Fruit fly (Drosophila melanogaster) whole organism, embryonic: ENCODE measurements around the gene CG32812.

Experiments used
- Aef1 ChIP-seq: fragments of 200-800 bp; sonication (Bioruptor generic); IDR thresholded peaks from 3 replicates; pipeline ENCODE4 v1.3.6; 2022; ENCODE audit warnings: missing biosample characterization, missing genetic modification characterization
- Antp ChIP-seq: fragments of 200-800 bp; sonication (Bioruptor generic); optimal IDR thresholded peaks from 3 replicates; lab custom pipeline; 2016; ENCODE audit warnings: missing biosample characterization, missing genetic modification characterization
- Atf3 ChIP-seq: fragments of 200-800 bp; sonication (Bioruptor generic); optimal IDR thresholded peaks from 3 replicates; lab custom pipeline; 2016; ENCODE audit warnings: missing biosample characterization, missing genetic modification characterization
- Bdp1 ChIP-seq: fragments of 200-800 bp; sonication (Bioruptor generic); optimal IDR thresholded peaks from 3 replicates; lab custom pipeline; 2016; ENCODE audit warnings: missing biosample characterization, missing genetic modification characterization
- BtbVII ChIP-seq: fragments of 200-800 bp; sonication (Bioruptor generic); optimal IDR thresholded peaks from 3 replicates; lab custom pipeline; 2017; ENCODE audit warnings: missing biosample characterization, mild to moderate bottlenecking, missing genetic modification characterization
- CG10543 ChIP-seq: fragments of 200-800 bp; sonication (Bioruptor generic); optimal IDR thresholded peaks from 3 replicates; lab custom pipeline; 2017; ENCODE audit warnings: missing biosample characterization, mild to moderate bottlenecking, missing genetic modification characterization, moderate library complexity
- CG10565 ChIP-seq: fragments of 200-800 bp; sonication (Bioruptor generic); optimal IDR thresholded peaks from 3 replicates; lab custom pipeline; 2016; ENCODE audit warnings: missing biosample characterization, mild to moderate bottlenecking, missing genetic modification characterization
- CG11504 ChIP-seq: fragments of 200-800 bp; sonication (Bioruptor generic); optimal IDR thresholded peaks from 3 replicates; lab custom pipeline; 2019; ENCODE audit warnings: missing biosample characterization, mild to moderate bottlenecking, missing genetic modification characterization, moderate library complexity
- CG11723 ChIP-seq: fragments of 200-800 bp; sonication (Bioruptor generic); optimal IDR thresholded peaks from 2 replicates; lab custom pipeline; 2017; ENCODE audit warnings: missing biosample characterization, mild to moderate bottlenecking, missing genetic modification characterization
- CG15269 ChIP-seq: fragments of 200-800 bp; sonication (Bioruptor generic); optimal IDR thresholded peaks from 2 replicates; lab custom pipeline; 2018; ENCODE audit warnings: missing biosample characterization, mild to moderate bottlenecking, missing genetic modification characterization, moderate library complexity
- CG18599 ChIP-seq: fragments of 200-800 bp; sonication (Bioruptor generic); optimal IDR thresholded peaks from 3 replicates; lab custom pipeline; 2017; ENCODE audit warnings: missing biosample characterization, missing genetic modification characterization, mild to moderate bottlenecking, moderate library complexity, missing genetic modification reagents
- CG2116 ChIP-seq: fragments of 200-800 bp; sonication (Bioruptor generic); optimal IDR thresholded peaks from 3 replicates; lab custom pipeline; 2018; ENCODE audit warnings: missing biosample characterization, mild to moderate bottlenecking, missing genetic modification characterization
- CG2129 ChIP-seq: fragments of 200-800 bp; sonication (Bioruptor generic); IDR thresholded peaks from 2 replicates; pipeline ENCODE4 v1.3.6; 2022; ENCODE audit warnings: missing biosample characterization, missing genetic modification characterization; ENCODE audit not compliant: partially characterized antibody
- CG2199 ChIP-seq: fragments of 200-800 bp; sonication (Bioruptor generic); IDR thresholded peaks from 3 replicates; pipeline ENCODE4 v1.3.6; 2022; ENCODE audit warnings: missing biosample characterization, missing genetic modification characterization
- CG2202 ChIP-seq: fragments of 200-800 bp; sonication (Bioruptor generic); optimal IDR thresholded peaks from 2 replicates; lab custom pipeline; 2018; ENCODE audit warnings: missing biosample characterization, mild to moderate bottlenecking, missing genetic modification characterization
- CG30431 ChIP-seq: fragments of 200-800 bp; sonication (Bioruptor generic); optimal IDR thresholded peaks from 2 replicates; lab custom pipeline; 2017; ENCODE audit warnings: missing biosample characterization, missing genetic modification characterization
- CG31224 ChIP-seq: fragments of 200-800 bp; sonication (Bioruptor generic); IDR thresholded peaks from 2 replicates; pipeline ENCODE4 v1.3.6; 2022; ENCODE audit warnings: missing biosample characterization, missing genetic modification characterization
- CG4360 ChIP-seq: fragments of 200-800 bp; sonication (Bioruptor generic); IDR thresholded peaks from 2 replicates; pipeline ENCODE4 v1.3.6; 2022; ENCODE audit warnings: missing biosample characterization, missing genetic modification characterization
- CG4617 ChIP-seq: fragments of 200-800 bp; sonication (Bioruptor generic); optimal IDR thresholded peaks from 3 replicates; lab custom pipeline; 2016; ENCODE audit warnings: missing biosample characterization, missing genetic modification characterization, borderline replicate concordance
- CG6683 ChIP-seq: fragments of 200-800 bp; sonication (Bioruptor generic); optimal IDR thresholded peaks from 2 replicates; lab custom pipeline; 2017; ENCODE audit warnings: missing biosample characterization, mild to moderate bottlenecking, missing genetic modification characterization, missing genetic modification reagents
- CG9932 ChIP-seq: fragments of 200-800 bp; sonication (Bioruptor generic); IDR thresholded peaks from 2 replicates; pipeline ENCODE4 v1.3.6; 2022; ENCODE audit warnings: missing biosample characterization, missing genetic modification characterization
- CTCF ChIP-seq: fragments of 200-800 bp; sonication (Bioruptor generic); optimal IDR thresholded peaks from 2 replicates; lab custom pipeline; 2017; ENCODE audit warnings: missing biosample characterization, mild to moderate bottlenecking, missing genetic modification characterization, moderate library complexity
- D19B ChIP-seq: fragments of 200-800 bp; sonication (Bioruptor generic); optimal IDR thresholded peaks from 2 replicates; lab custom pipeline; 2017; ENCODE audit warnings: missing biosample characterization, mild to moderate bottlenecking, missing genetic modification characterization
- Gsc ChIP-seq: fragments of 200-800 bp; sonication (Bioruptor generic); IDR thresholded peaks from 2 replicates; pipeline ENCODE4 v1.3.6; 2022; ENCODE audit warnings: missing biosample characterization, missing genetic modification characterization
- H15 ChIP-seq: fragments of 200-800 bp; sonication (Bioruptor generic); IDR thresholded peaks from 3 replicates; pipeline ENCODE4 v1.3.6; 2022; ENCODE audit warnings: missing biosample characterization, missing genetic modification characterization
- HmgZ ChIP-seq: fragments of 200-800 bp; sonication (Bioruptor generic); optimal IDR thresholded peaks from 2 replicates; lab custom pipeline; 2018; ENCODE audit warnings: missing biosample characterization, mild to moderate bottlenecking, missing genetic modification characterization
- Hr39 ChIP-seq: fragments of >200 bp; optimal IDR thresholded peaks from 2 replicates; lab custom pipeline; 2017
- Max ChIP-seq: fragments of 200-800 bp; sonication (Bioruptor generic); optimal IDR thresholded peaks from 2 replicates; lab custom pipeline; 2016; ENCODE audit warnings: missing biosample characterization, mild to moderate bottlenecking, missing genetic modification characterization
- Nf-YC ChIP-seq: fragments of 200-800 bp; optimal IDR thresholded peaks from 3 replicates; lab custom pipeline; 2019; ENCODE audit warnings: missing biosample characterization, mild to moderate bottlenecking, missing genetic modification characterization, moderate library complexity
- Rx ChIP-seq: fragments of 200-800 bp; sonication (Bioruptor generic); IDR thresholded peaks from 2 replicates; pipeline ENCODE4 v1.3.6; 2022; ENCODE audit warnings: missing biosample characterization, missing genetic modification characterization
- Sin3A ChIP-seq: fragments of >200 bp; optimal IDR thresholded peaks from 2 replicates; lab custom pipeline; 2018
- ato ChIP-seq: fragments of 200-800 bp; sonication (Bioruptor generic); IDR thresholded peaks from 2 replicates; pipeline ENCODE4 v1.3.6; 2022; ENCODE audit warnings: missing biosample characterization, missing genetic modification characterization; ENCODE audit not compliant: partially characterized antibody
- cato ChIP-seq: fragments of 200-800 bp; sonication (Bioruptor generic); optimal IDR thresholded peaks from 2 replicates; lab custom pipeline; 2016; ENCODE audit warnings: missing biosample characterization, missing genetic modification characterization, borderline replicate concordance
- esg ChIP-seq: fragments of 200-800 bp; sonication (Bioruptor generic); conservative IDR thresholded peaks from 2 replicates; pipeline ENCODE4 v1.3.6; 2022; ENCODE audit warnings: missing biosample characterization, missing genetic modification characterization
- eyg ChIP-seq: fragments of 200-800 bp; sonication (Bioruptor generic); optimal IDR thresholded peaks from 3 replicates; lab custom pipeline; 2016; ENCODE audit warnings: missing biosample characterization, missing genetic modification characterization
- grau ChIP-seq: fragments of 200-800 bp; optimal IDR thresholded peaks from 3 replicates; lab custom pipeline; 2019; ENCODE audit warnings: missing biosample characterization, mild to moderate bottlenecking, missing genetic modification characterization, moderate library complexity
- gro ChIP-seq: fragments of 200-800 bp; sonication (Bioruptor generic); optimal IDR thresholded peaks from 2 replicates; lab custom pipeline; 2016; ENCODE audit warnings: missing biosample characterization, missing genetic modification characterization
- gsb-n ChIP-seq: fragments of 200-800 bp; sonication (Bioruptor generic); optimal IDR thresholded peaks from 3 replicates; lab custom pipeline; 2018; ENCODE audit warnings: missing biosample characterization, mild to moderate bottlenecking, missing genetic modification characterization
- ind ChIP-seq: fragments of 200-800 bp; sonication (Bioruptor generic); optimal IDR thresholded peaks from 3 replicates; lab custom pipeline; 2016; ENCODE audit warnings: missing biosample characterization, missing genetic modification characterization
- jigr1 ChIP-seq: fragments of 200-800 bp; sonication (Bioruptor generic); IDR thresholded peaks from 3 replicates; pipeline ENCODE4 v1.3.6; 2022; ENCODE audit warnings: missing biosample characterization, missing genetic modification characterization
- klu ChIP-seq: fragments of 200-800 bp; sonication (Bioruptor generic); IDR thresholded peaks from 2 replicates; pipeline ENCODE4 v1.3.6; 2022; ENCODE audit warnings: missing biosample characterization, missing genetic modification characterization
- kni ChIP-seq: fragments of 200-800 bp; sonication (Bioruptor generic); optimal IDR thresholded peaks from 3 replicates; lab custom pipeline; 2017; ENCODE audit warnings: mild to moderate bottlenecking, missing biosample characterization, missing genetic modification reagents, missing genetic modification characterization
- lbe ChIP-seq: fragments of 200-800 bp; sonication (Bioruptor generic); optimal IDR thresholded peaks from 2 replicates; lab custom pipeline; 2016; ENCODE audit warnings: missing biosample characterization, mild to moderate bottlenecking, missing genetic modification characterization
- oc ChIP-seq: fragments of 200-800 bp; sonication (Bioruptor generic); optimal IDR thresholded peaks from 2 replicates; lab custom pipeline; 2018; ENCODE audit warnings: missing biosample characterization, mild to moderate bottlenecking, missing genetic modification characterization, moderate library complexity
- otp ChIP-seq: fragments of 200-800 bp; sonication (Bioruptor generic); IDR thresholded peaks from 3 replicates; pipeline ENCODE4, ENCODE4 v1.3.6; 2022; ENCODE audit warnings: missing biosample characterization, missing genetic modification characterization
- pros ChIP-seq: fragments of 200-800 bp; sonication (Bioruptor generic); optimal IDR thresholded peaks from 3 replicates; lab custom pipeline; 2019; ENCODE audit warnings: missing biosample characterization, mild to moderate bottlenecking, missing genetic modification characterization, moderate library complexity
- ranshi ChIP-seq: fragments of 200-800 bp; sonication (Bioruptor generic); IDR thresholded peaks from 2 replicates; pipeline ENCODE4 v1.3.6; 2022; ENCODE audit warnings: missing biosample characterization, missing genetic modification characterization
- row ChIP-seq: fragments of 200-800 bp; sonication (Bioruptor generic); IDR thresholded peaks from 3 replicates; pipeline ENCODE4 v1.3.6; 2022; ENCODE audit warnings: missing biosample characterization, missing genetic modification characterization
- sim ChIP-seq: fragments of 200-800 bp; sonication (Bioruptor generic); IDR thresholded peaks from 2 replicates; pipeline ENCODE4 v1.3.6; 2022; ENCODE audit warnings: missing biosample characterization, missing genetic modification characterization
- sima ChIP-seq: fragments of 200-800 bp; sonication (Bioruptor generic); optimal IDR thresholded peaks from 2 replicates; lab custom pipeline; 2016; ENCODE audit warnings: missing biosample characterization, missing genetic modification characterization
- trh ChIP-seq: fragments of 200-800 bp; sonication (Bioruptor generic); optimal IDR thresholded peaks from 2 replicates; lab custom pipeline; 2016; ENCODE audit warnings: missing biosample characterization, missing genetic modification characterization
- unpg ChIP-seq: fragments of 200-800 bp; sonication (Bioruptor generic); optimal IDR thresholded peaks from 3 replicates; lab custom pipeline; 2018; ENCODE audit warnings: missing biosample characterization, mild to moderate bottlenecking, missing genetic modification characterization, moderate library complexity
- wek ChIP-seq: fragments of 200-800 bp; sonication (Bioruptor generic); optimal IDR thresholded peaks from 3 replicates; lab custom pipeline; 2018; ENCODE audit warnings: missing biosample characterization, mild to moderate bottlenecking, missing genetic modification characterization, moderate library complexity

CG32812 gene

DNA sequence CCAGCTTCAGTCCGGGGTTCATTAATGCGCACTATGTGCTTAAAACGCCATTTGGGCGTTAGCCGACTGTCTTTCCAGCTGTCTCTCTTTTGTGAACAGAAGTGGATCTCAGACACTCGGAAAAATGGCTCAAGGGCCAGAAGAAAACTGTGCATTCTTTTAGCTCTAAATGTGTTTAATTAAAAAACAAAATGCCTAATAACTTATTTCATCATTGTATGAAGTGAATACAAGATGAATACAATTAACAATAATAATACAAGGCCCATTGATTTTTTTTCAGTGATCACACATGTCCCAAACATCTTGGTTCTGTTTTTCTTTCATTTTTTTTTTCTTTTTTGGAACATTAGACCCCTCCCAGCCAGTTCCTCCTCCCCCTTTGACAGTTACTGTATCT lies 14.2 kb upstream of the CG32812 start (continued):
- TF ChIP-seq Max (GFP tag; lab: Kevin White, UChicago) (no peak), ranshi (GFP tag; lab: Robert Waterston, UW) (no peak), pros (GFP tag; lab: Kevin White, UChicago) (no peak), otp (GFP tag; lab: Robert Waterston, UW) (no peak), Aef1 (0 out of 3 replicates have a peak, but pooled peaks have one; percentile 19), CG2129 (no peak), row (GFP tag; lab: Robert Waterston, UW) (peak; percentile 71), Nf-YC (tag; lab: Kevin White, UChicago) (no peak), CG2116 (GFP tag; lab: Kevin White, UChicago) (no peak), kni (GFP tag; lab: Kevin White, UChicago) (no peak), eyg (GFP tag; lab: Kevin White, UChicago) (peak; percentile 30), D19B (GFP tag; lab: Kevin White, UChicago) (no peak), CG31224 (GFP tag; lab: Robert Waterston, UW) (no peak), Gsc (no peak), jigr1 (GFP tag; lab: Robert Waterston, UW) (no peak), Sin3A (no peak), CG15269 (peak; percentile 59), BtbVII (GFP tag; lab: Kevin White, UChicago) (peak; percentile 18), Rx (GFP tag; lab: Robert Waterston, UW) (no peak), gro (peak; percentile 25), CG2199 (GFP tag; lab: Robert Waterston, UW) (no peak), CG6683 (GFP tag; lab: Kevin White, UChicago) (no peak), grau (tag; lab: Kevin White, UChicago) (peak; percentile 64), CG4360 (GFP tag; lab: Robert Waterston, UW) (no peak), Atf3 (GFP tag; lab: Kevin White, UChicago) (peak; percentile 54), CG4617 (GFP tag; lab: Kevin White, UChicago) (peak; percentile 9), sima (no peak), CG30431 (GFP tag; lab: Kevin White, UChicago) (no peak), klu (GFP tag; lab: Robert Waterston, UW) (peak; percentile 43; the same call in 1 of the 2 replicates), wek (GFP tag; lab: Kevin White, UChicago) (no peak), H15 (GFP tag; lab: Robert Waterston, UW) (no peak), CG10543 (no peak), gsb-n (tag; lab: Kevin White, UChicago) (peak; percentile 33), esg (GFP tag; lab: Robert Waterston, UW) (no peak; the same call in 1 of the 2 replicates), CG18599 (GFP tag; lab: Kevin White, UChicago) (peak; percentile 78), lbe (GFP tag; lab: Kevin White, UChicago) (no peak), oc (no peak), cato (no peak), unpg (GFP tag; lab: Kevin White, UChicago) (peak; percentile 67), Bdp1 (GFP tag; lab: Kevin White, UChicago) (no peak), trh (GFP tag; lab: Kevin White, UChicago) (no peak), ind (GFP tag; lab: Kevin White, UChicago) (peak; percentile 53), CG9932 (GFP tag; lab: Robert Waterston, UW) (peak; percentile 43), HmgZ (tag; lab: Kevin White, UChicago) (no peak), CG11504 (tag; lab: Kevin White, UChicago) (peak; percentile 66), CG2202 (tag; lab: Kevin White, UChicago) (no peak), Antp (GFP tag; lab: Kevin White, UChicago) (peak; percentile 47), CG11723 (peak; percentile 25), Hr39 (lab: Kevin White, UChicago) (no peak), CG10565 (GFP tag; lab: Kevin White, UChicago) (no peak), ato (no peak), CTCF (GFP tag; lab: Kevin White, UChicago) (no peak), sim (no peak)
